Worm (Caenorhabditis elegans) whole organism, L4 larva: Measurements from ENCODE around the gene R10F2.6.

Experiments used
- ama-1 ChIP-seq: fragments of 150-350 bp; optimal IDR thresholded peaks from 2 replicates; lab custom pipeline; 2014; ENCODE audit warnings: inconsistent platforms, mixed read lengths
- daf-19 ChIP-seq: fragments of 200-800 bp; sonication (Bioruptor generic); conservative IDR thresholded peaks from 2 replicates; pipeline ENCODE4 v1.3.6; 2022; ENCODE audit warnings: missing genetic modification characterization, missing compliant biosample characterization
- egl-43 ChIP-seq: fragments of 200-800 bp; sonication (Bioruptor generic); IDR thresholded peaks from 2 replicates; pipeline ENCODE4 v1.3.6; 2022; ENCODE audit warnings: missing genetic modification reagents, missing genetic modification characterization, missing compliant biosample characterization
- fkh-10 ChIP-seq: fragments of 150-350 bp; optimal IDR thresholded peaks from 2 replicates; lab custom pipeline; 2014; ENCODE audit warnings: missing biosample characterization, missing genetic modification reagents, missing genetic modification characterization
- fos-1 ChIP-seq: fragments of 150-350 bp; optimal IDR thresholded peaks from 2 replicates; lab custom pipeline; 2014; ENCODE audit warnings: missing biosample characterization, missing genetic modification characterization
- hlh-30 ChIP-seq: sonication (generic microtip); optimal IDR thresholded peaks from 2 replicates; lab custom pipeline; 2017; ENCODE audit warnings: antibody characterized with exemption, mild to moderate bottlenecking, missing genetic modification characterization, missing compliant biosample characterization; ENCODE audit not compliant: insufficient read depth
- jun-1 ChIP-seq: fragments of 150-350 bp; optimal IDR thresholded peaks from 2 replicates; lab custom pipeline; 2014; ENCODE audit warnings: missing biosample characterization, missing genetic modification reagents, missing genetic modification characterization
- lin-39 ChIP-seq: fragments of 150-350 bp; optimal IDR thresholded peaks from 2 replicates; lab custom pipeline; 2014; ENCODE audit warnings: missing biosample characterization, missing genetic modification reagents, missing genetic modification characterization
- lsy-2 ChIP-seq, 2 experiments: fragments of 150-350 bp in 1 of 2; sonication (generic microtip) in 1 of 2; optimal IDR thresholded peaks; 2 replicates each; lab custom pipeline; 2014 to 2017; ENCODE audit warnings: missing biosample characterization in 2 of 2, missing genetic modification characterization in 2 of 2
- mep-1 ChIP-seq: fragments of 150-350 bp; sonication (generic microtip); optimal IDR thresholded peaks from 3 replicates; lab custom pipeline; 2014; ENCODE audit warnings: missing biosample characterization, missing genetic modification characterization
- nhr-11 ChIP-seq: fragments of 150-350 bp; optimal IDR thresholded peaks from 2 replicates; lab custom pipeline; 2014; ENCODE audit warnings: missing biosample characterization, missing genetic modification characterization
- pqm-1 ChIP-seq: sonication (generic microtip); optimal IDR thresholded peaks from 2 replicates; lab custom pipeline; 2017; ENCODE audit warnings: missing biosample characterization, missing genetic modification characterization
- spr-3 ChIP-seq: fragments of 200-800 bp; sonication (Bioruptor generic); optimal IDR thresholded peaks from 2 replicates; lab custom pipeline; 2018; ENCODE audit warnings: mild to moderate bottlenecking, missing genetic modification characterization, missing compliant biosample characterization
- zfp-3 ChIP-seq: fragments of 200-800 bp; sonication (Bioruptor generic); conservative IDR thresholded peaks from 2 replicates; pipeline ENCODE4 v1.3.6; 2022; ENCODE audit warnings: missing genetic modification reagents, missing genetic modification characterization, missing compliant biosample characterization

DNA sequence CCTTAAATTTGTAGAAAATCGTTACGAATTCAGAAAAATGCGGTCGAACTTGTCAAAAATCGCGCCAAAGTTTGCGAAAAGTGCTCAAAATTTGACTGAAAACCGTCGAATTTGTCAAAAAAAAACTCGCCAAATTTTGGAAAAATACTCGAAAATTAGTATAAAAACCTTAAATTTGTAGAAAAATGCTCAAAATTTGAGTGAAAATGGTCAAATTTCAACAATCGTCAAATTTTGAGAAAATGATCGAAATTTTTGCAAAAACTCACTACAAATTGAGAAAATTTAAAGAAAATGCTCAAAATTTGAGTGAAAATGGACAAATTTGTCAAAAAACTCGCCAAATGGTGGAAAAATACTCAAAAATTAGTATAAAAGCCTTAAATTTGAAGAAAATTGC is 8.5 kb upstream of the R10F2.6 start:
- TF ChIP-seq fkh-10 (GFP tag; lab: Kevin White, UChicago) (no peak), hlh-30 (tag; lab: Kevin White, UChicago) (no peak), fos-1 (tag; lab: Kevin White, UChicago) (no peak), lsy-2 (tag; optimal IDR thresholded peaks at IDR 0.05; lab: Kevin White, UChicago) (no peak), mep-1 (tag; lab: Kevin White, UChicago) (no peak), pqm-1 (no peak), egl-43 (GFP tag; lab: Robert Waterston, UW) (no peak), daf-19 (GFP tag; lab: Robert Waterston, UW) (no peak), zfp-3 (GFP tag; lab: Robert Waterston, UW) (no peak), jun-1 (no peak), nhr-11 (tag; lab: Kevin White, UChicago) (no peak), lin-39 (tag; lab: Kevin White, UChicago) (no peak), ama-1 (lab: Kevin White, UChicago) (no peak), spr-3 (GFP tag; lab: Kevin White, UChicago) (no peak)
